Fruit fly (Drosophila melanogaster): ENCODE results near the gene Ost48.

Ost48 gene

dm6 chrX:9158366-9158765, at the start of gene Ost48, which contains the start of gene Dlip1:
TSS of gene Ost48 (minus strand) at chrX:9158515.
TSS of gene Dlip1 (plus strand) at chrX:9158622.
- TF ChIP-seq CG17801 (GFP tag; optimal IDR thresholded peaks at IDR 0.05; ENCODE audit: partially characterized antibody) = no peak

DNA sequence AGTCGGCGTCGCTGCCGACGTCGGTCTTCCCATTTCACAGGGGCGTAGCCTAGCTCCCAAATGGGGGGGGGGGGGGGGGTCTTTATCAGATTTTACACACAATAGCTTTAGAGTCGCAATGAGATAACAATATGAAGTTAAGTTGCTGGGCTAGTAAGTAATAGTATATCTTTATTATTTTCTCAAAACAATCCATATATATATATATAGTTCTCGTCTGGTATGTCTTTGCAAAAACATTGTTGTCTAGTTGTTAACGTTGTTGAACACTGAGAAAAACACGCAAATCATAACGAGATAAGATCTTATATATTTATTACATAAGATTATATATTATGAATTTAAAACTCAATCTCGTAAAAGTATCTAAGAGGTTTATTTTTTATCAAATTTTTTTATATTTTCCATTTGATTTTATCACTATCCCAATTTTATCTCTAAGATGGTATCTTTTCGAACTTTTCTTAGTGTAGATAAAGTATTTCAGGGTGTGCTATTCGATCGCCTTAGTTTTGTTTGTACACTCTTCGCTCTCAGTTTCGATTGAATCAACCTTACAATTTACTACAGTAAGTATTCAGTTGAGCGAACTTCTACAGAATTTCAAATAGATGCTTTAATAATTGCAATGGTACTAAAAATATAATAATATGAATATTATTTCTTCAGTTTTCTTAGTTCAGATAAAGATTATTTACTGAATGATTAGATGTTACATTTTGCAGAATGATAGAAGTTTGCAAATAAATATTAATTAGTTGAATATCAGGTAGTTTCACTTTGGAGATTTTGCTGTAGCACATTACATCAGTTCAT, 43.8 kb upstream of the Ost48 start:
- TF ChIP-seq CG17801 (GFP tag; optimal IDR thresholded peaks at IDR 0.05; ENCODE audit: partially characterized antibody) = peak; percentile 49

DNA sequence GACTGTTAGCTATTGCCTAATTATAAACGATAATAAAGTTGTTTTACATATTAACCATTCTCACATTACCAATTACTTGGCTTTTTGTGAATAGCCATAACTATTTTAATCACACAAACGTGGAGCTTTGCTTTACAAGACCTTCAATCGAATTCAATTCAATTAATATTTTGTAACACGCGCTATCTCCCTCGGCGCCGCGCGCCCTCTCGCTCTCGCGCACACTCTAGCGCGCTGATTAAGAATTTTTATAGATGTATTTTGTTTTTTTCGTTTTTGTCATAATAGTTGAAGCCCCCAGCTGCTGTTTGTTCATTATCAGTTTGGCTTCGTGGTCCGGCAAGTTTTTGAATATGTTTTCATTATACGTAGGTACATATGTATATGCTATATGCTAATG, 42.8 kb upstream of the Ost48 start:
- no peak for TF ChIP-seq CG17801 (GFP tag; optimal IDR thresholded peaks at IDR 0.05; ENCODE audit: partially characterized antibody)

DNA sequence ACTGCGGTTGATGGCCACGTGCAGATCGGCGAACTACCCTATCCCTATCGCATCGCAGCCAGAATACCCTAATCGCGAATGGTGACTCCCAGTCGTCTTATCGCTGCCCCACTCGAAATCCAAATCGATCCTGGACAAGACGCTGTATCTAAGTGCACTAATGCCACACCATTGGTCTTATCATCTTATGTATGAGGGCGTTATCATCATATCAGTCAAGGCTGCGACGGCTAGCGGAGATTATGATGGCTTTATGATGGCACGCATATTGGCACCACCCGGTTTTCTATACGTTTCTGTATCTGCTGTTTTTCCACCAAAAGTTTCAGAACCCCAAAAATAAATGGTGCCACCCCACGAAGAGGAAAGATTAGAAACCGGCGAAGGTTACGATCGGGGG, 41.9 kb upstream of the Ost48 start:
- TF ChIP-seq CG17801 (GFP tag; optimal IDR thresholded peaks at IDR 0.05; ENCODE audit: partially characterized antibody) = no peak

DNA sequence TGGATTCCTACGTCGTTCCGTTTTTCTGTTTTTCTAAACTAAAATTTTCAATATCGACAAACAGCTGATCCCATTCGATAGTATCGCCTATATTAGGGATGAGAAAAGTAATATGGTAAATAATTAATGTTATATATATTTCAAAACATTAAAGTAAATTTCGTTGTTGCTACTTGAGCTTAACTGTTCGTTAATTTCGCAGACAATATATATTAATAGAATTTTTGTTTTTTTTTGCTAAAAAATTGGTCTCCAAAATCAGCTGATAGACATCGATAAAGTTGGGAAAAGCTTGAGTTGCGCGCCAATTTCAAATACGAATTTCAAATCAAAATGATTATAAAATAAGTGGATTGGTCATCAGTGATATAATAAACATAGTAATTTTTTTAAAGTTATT, 38.0 kb upstream of the Ost48 start, which contains the start of gene CG12118:
Gene CG12118 (minus strand): TSS at position 53 of the 400 bp plus-strand sequence.
- peak; percentile 89 for TF ChIP-seq CG17801 (GFP tag; optimal IDR thresholded peaks at IDR 0.05; ENCODE audit: partially characterized antibody)

- no peak for TF ChIP-seq CG17801 (GFP tag; optimal IDR thresholded peaks at IDR 0.05; ENCODE audit: partially characterized antibody)
Measured at dm6 chrX:9195311-9195710, 37.0 kb upstream of the Ost48 start.

DNA sequence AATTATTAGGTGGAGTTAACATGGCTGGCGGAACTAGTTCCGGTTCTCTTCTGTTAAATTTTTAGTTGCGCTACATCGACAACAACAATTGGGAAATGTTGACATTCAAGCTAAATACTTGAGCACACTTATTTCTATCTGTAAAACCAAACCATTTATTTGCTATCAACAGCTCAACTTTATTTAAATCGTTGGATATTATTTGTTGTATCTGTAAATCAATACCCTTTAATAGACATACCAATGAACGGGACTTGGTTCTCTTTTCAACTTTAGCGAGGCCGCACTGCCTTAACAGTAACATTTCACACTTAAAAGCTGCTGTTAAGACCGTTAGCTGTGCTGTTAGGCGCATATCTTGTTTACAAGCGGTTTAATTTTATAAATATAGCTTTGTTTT, 35.3 kb upstream of the Ost48 start, which contains the start of gene CG12106:
Gene CG12106 (plus strand): TSS at position 295 of the 400 bp plus-strand sequence.
- TF ChIP-seq CG17801 (GFP tag; optimal IDR thresholded peaks at IDR 0.05; ENCODE audit: partially characterized antibody) = peak; percentile 70

DNA sequence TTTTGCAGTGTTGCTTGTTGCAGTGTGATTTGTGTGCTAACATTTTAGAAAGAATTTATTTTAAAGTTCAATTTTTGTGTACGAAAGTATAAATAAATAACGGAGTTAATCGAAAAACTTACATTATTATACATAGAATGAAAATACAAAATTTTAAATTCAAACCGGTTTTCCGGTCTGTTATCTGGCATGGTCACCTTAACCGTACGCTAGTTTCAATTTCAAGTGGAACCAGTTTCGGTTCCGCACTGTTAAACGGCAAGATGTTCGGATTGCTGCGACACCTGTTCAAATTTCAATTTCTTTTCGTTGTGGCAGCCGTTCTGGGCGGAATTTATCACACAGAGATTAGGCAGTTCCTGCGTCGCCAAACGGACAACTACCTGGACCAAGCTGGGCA, 34.1 kb upstream of the Ost48 start, which contains the start of gene CG12056:
Gene CG12056 (plus strand): TSS at position 241 of the 400 bp plus-strand sequence.
- TF ChIP-seq CG17801 (GFP tag; optimal IDR thresholded peaks at IDR 0.05; ENCODE audit: partially characterized antibody) = no peak

DNA sequence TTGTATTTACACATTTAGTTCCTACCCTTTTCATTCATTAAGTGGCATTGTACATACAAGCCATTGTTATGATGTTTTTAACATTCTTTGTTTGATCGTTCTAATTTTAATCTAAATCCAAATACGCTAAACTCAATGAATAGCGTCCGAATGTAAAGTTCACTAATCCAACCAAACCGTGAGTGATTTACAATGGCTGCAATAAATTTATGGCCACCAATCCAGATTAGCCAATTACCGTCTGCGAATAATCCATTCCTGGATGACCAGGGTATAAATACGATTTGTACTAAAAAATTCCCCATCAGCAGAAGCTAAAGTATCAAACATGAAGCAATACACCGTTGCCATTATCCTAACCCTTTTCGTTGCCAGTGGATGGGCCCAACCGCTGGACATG, 33.0 kb upstream of the Ost48 start, which contains the start of gene CG12057:
Gene CG12057 (plus strand): TSS at position 301 of the 400 bp plus-strand sequence.
- TF ChIP-seq CG17801 (GFP tag; optimal IDR thresholded peaks at IDR 0.05; ENCODE audit: partially characterized antibody) = no peak

- TF ChIP-seq CG17801 (GFP tag; optimal IDR thresholded peaks at IDR 0.05; ENCODE audit: partially characterized antibody) = no peak
Measured at dm6 chrX:9190555-9191184, 32.4 kb upstream of the Ost48 start, which contains the start of gene CG12115. TSS of gene CG12115 (minus strand) at chrX:9190605.

dm6 chrX:9187429-9187828, 29.1 kb upstream of the Ost48 start:
- TF ChIP-seq CG17801 (GFP tag; optimal IDR thresholded peaks at IDR 0.05; ENCODE audit: partially characterized antibody) = no peak

DNA sequence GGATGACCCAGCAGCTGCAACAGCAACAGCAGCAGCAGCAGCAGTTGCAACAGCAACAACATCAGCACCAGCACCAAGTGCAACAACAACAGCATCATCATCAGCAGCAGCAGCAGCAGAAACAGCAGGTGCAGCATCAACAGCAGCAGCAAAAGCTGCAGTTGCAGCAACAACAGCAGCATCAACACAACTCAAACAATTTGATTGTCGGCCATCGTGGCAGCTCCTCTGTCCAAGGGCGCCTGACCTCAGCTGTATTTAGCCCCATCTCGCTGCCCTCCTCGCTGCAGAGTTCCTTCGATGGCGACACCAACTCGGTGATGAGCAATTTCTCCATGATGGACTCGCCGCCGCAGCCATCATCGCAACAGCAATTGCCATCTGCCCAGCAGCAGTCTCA, 10.0 kb upstream of the Ost48 start:
- TF ChIP-seq CG17801 (GFP tag; optimal IDR thresholded peaks at IDR 0.05; ENCODE audit: partially characterized antibody) = no peak

DNA sequence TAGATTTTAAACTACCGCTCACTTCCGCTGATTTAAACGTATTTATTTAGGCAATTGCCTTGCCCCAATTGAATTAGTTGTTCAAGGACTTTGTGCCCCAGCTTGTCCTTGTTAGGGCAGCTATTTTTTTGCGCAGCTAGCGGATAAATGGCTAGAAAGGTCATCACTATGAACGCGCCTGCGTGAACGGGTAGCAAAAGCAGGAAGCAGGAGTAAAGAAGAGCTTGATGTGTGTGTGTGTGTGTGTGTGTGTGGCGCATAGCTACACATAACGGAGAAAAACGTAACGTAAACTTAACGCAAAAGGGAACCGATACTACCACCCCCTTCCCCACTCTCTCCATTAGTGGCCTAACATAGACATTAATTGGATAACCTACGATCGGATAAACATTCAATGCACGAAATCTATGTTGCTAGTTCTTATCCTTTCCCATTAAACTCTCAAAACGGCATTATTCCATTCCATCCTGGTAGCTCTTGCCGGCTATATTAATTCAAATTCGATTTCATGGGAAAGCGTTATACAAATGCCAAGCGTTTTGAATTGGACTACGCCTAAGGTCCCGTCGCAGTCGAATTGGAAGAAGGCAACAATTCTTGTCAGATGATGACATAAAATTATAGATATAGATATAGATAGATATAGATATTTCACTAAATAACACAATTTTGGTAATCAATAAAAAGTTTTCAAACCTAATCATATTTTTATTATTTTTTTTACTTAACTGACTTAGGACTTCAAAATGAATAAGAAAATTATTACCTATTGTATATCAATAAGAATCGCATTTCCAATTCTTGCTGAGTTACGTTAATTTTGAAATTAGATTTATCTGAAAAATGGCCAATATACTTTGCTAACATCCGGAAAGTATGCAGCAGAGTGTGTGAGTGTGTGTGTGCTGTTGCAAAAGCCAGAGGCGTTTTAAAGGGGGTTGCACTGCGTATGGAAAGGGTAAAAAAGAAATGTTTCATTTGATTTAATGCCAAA, 6.5 kb upstream of the Ost48 start:
- TF ChIP-seq CG17801 (GFP tag; optimal IDR thresholded peaks at IDR 0.05; ENCODE audit: partially characterized antibody) = no peak

dm6 chrX:9163645-9164509, 5.6 kb upstream of the Ost48 start:
- TF ChIP-seq CG17801 (GFP tag; optimal IDR thresholded peaks at IDR 0.05; ENCODE audit: partially characterized antibody) = peak; percentile 67
